Fruit fly (Drosophila melanogaster): ENCODE data around the gene CG1105.

CG1105 gene

DNA sequence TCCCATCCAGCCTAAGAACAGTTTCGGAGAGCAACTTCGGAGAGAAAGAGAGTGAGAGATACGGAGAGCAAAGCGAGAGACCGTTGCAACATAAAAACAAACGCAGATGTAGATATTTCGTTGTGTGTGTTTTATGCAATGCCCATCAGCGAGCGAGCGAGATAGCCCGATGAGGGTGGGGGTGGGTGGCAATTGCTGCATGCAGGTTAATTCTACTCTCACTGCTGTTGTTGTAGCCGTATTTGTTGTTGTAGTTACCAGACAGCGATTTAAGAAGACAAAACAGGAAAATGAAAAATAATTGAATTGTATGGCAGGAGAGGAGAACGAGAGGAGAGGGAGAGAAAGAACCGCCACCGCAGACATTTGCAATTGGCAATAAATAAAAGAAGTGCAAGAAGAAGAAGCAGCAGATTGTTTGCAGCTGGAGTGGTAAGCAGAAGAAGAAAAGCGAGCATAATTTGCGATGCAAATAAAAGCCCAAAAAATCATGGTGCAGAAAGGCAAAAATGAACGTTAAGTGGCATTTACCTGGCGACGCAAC is 42.9 kb upstream of the CG1105 start (continued):
- no peak for TF ChIP-seq lola (GFP tag; optimal IDR thresholded peaks at IDR 0.05)
- TF ChIP-seq az2 (GFP tag; optimal IDR thresholded peaks at IDR 0.05) = no peak
- peak; percentile 83 for TF ChIP-seq cg (GFP tag; optimal IDR thresholded peaks at IDR 0.05)
- TF ChIP-seq seq (GFP tag; IDR thresholded peaks at IDR 0.05) = 0 out of 2 replicates have a peak, but pooled peaks have one; percentile 12
- TF ChIP-seq pzg (GFP tag; optimal IDR thresholded peaks at IDR 0.05) = no peak
- TF ChIP-seq btn (GFP tag; optimal IDR thresholded peaks at IDR 0.05) = no peak
- no peak for TF ChIP-seq gt (GFP tag; IDR thresholded peaks at IDR 0.05)
- peak; percentile 43 for TF ChIP-seq zen (tag; optimal IDR thresholded peaks at IDR 0.05)
- no peak for TF ChIP-seq eyg (GFP tag; optimal IDR thresholded peaks at IDR 0.05)
- TF ChIP-seq Kr (GFP tag; optimal IDR thresholded peaks at IDR 0.05) = peak; percentile 31
- no peak for TF ChIP-seq grau (tag; optimal IDR thresholded peaks at IDR 0.05)
- TF ChIP-seq CG14710 (tag; optimal IDR thresholded peaks at IDR 0.05) = no peak
- TF ChIP-seq Ets65A (GFP tag) = no peak
- no peak for TF ChIP-seq CG12219 (GFP tag; optimal IDR thresholded peaks at IDR 0.05)
- peak; percentile 95 for TF ChIP-seq CG15479 (GFP tag; optimal IDR thresholded peaks at IDR 0.05)
- peak; percentile 78 for TF ChIP-seq pros (GFP tag; optimal IDR thresholded peaks at IDR 0.05)
- TF ChIP-seq CG12391 (tag; optimal IDR thresholded peaks at IDR 0.05) = no peak
- no peak for TF ChIP-seq CG16815 (GFP tag; optimal IDR thresholded peaks at IDR 0.05)
- TF ChIP-seq CG3726 (GFP tag; IDR thresholded peaks at IDR 0.05) = no peak
- TF ChIP-seq trh (GFP tag; optimal IDR thresholded peaks at IDR 0.05) = no peak
- TF ChIP-seq Jarid2 (GFP tag; optimal IDR thresholded peaks at IDR 0.05) = no peak
- no peak for TF ChIP-seq maf-S (GFP tag; optimal IDR thresholded peaks at IDR 0.05)
- no peak for TF ChIP-seq Side (GFP tag; optimal IDR thresholded peaks at IDR 0.05)
- no peak for TF ChIP-seq CG15696 (tag; optimal IDR thresholded peaks at IDR 0.05)
- TF ChIP-seq chinmo (GFP tag; IDR thresholded peaks at IDR 0.05; ENCODE audit: partially characterized antibody) = peak; percentile 78; the same call in 1 of the 4 replicates
- TF ChIP-seq kay (GFP tag; optimal IDR thresholded peaks at IDR 0.05) = no peak
- no peak for TF ChIP-seq CG8765 (GFP tag; IDR thresholded peaks at IDR 0.05)
- TF ChIP-seq crol (GFP tag; IDR thresholded peaks at IDR 0.05) = peak; percentile 12; the same call in 1 of the 2 replicates
- TF ChIP-seq CG4360 (GFP tag; IDR thresholded peaks at IDR 0.05) = peak; percentile 96
- peak; percentile 68 for TF ChIP-seq cad (GFP tag; optimal IDR thresholded peaks at IDR 0.05)
- TF ChIP-seq HmgZ (tag; optimal IDR thresholded peaks at IDR 0.05) = no peak
- no peak for TF ChIP-seq CG7928 (GFP tag; optimal IDR thresholded peaks at IDR 0.05)
- TF ChIP-seq CG1024 (GFP tag; IDR thresholded peaks at IDR 0.05) = no peak
- TF ChIP-seq CG11504 (tag; optimal IDR thresholded peaks at IDR 0.05) = peak; percentile 25
- TF ChIP-seq emc (GFP tag; optimal IDR thresholded peaks at IDR 0.05) = no peak
- TF ChIP-seq CG30403 (GFP tag; optimal IDR thresholded peaks at IDR 0.05) = no peak
- TF ChIP-seq CG11085 (GFP tag; IDR thresholded peaks at IDR 0.05) = no peak
- peak; percentile 71 for TF ChIP-seq kni (GFP tag; optimal IDR thresholded peaks at IDR 0.05)
- TF ChIP-seq Atf3 (GFP tag; optimal IDR thresholded peaks at IDR 0.05) = no peak
- TF ChIP-seq NC2α (GFP tag; optimal IDR thresholded peaks at IDR 0.05) = no peak
- TF ChIP-seq luna (GFP tag; optimal IDR thresholded peaks at IDR 0.05) = no peak
- TF ChIP-seq ci (GFP tag; IDR thresholded peaks at IDR 0.05) = peak; percentile 51; the same call in 2 of the 3 replicates
- peak; percentile 14 for TF ChIP-seq CG8924 (tag; optimal IDR thresholded peaks at IDR 0.05)
- no peak for TF ChIP-seq CG6689 (GFP tag; IDR thresholded peaks at IDR 0.05)
- TF ChIP-seq ranshi (GFP tag; IDR thresholded peaks at IDR 0.05) = no peak
- TF ChIP-seq otp (GFP tag; IDR thresholded peaks at IDR 0.05) = no peak
- TF ChIP-seq sug (tag; optimal IDR thresholded peaks at IDR 0.05) = no peak
- no peak for TF ChIP-seq sd (tag; optimal IDR thresholded peaks at IDR 0.05)
- TF ChIP-seq HHEX (GFP tag; optimal IDR thresholded peaks at IDR 0.05) = no peak
- TF ChIP-seq Bdp1 (GFP tag; optimal IDR thresholded peaks at IDR 0.05) = no peak
- TF ChIP-seq CG7271 (tag; optimal IDR thresholded peaks at IDR 0.05) = no peak
